Worm (Caenorhabditis elegans) whole organism, dauer: ENCODE results near the gene fbxc-19.
"Not testable (repeated sequence)": the region's sequence is repeated elsewhere in the genome, so short reads cannot be mapped to it uniquely, and the experiment has no call there.

ENCODE experiments used
- unc-62 ChIP-seq: sonication (generic microtip); optimal IDR thresholded peaks from 2 replicates; lab custom pipeline; 2017; ENCODE audit warnings: missing biosample characterization, missing genetic modification reagents, missing genetic modification characterization

fbxc-19 gene

ce11 chrII:1836204-1836603 lies 15.9 kb downstream of the fbxc-19 start, which contains the start of gene T08E11.1:
T08E11.1 (plus strand) TSS chrII:1836504.
- TF ChIP-seq unc-62 (GFP tag; lab: Kevin White, UChicago), result no peak

DNA sequence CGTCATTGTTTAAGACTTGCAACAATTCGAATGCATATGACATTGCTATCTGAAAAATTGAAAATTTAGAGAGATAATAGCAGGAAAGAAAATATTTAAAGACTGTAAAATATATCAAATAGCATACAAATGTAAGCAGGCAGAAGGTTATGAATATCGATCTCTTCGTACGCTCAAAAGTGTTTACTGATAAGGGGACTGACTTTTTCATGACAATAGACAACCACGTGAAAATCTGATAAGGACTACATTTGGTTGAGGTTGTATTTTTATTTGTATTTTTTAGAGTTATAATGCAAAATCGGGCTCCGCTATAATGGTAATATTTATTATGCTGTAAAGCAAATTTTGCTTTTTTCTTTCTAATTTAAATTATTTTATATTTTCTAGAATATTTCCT lies 22.6 kb downstream of the fbxc-19 start, which contains the start of the genes C52E2.5 and C52E2.4:
C52E2.5 (minus strand) TSS at position 43 of the 400 bp plus-strand sequence.
C52E2.4 (plus strand) TSS at position 252 of the 400 bp plus-strand sequence.
- TF ChIP-seq unc-62 (GFP tag; lab: Kevin White, UChicago), result no peak

DNA sequence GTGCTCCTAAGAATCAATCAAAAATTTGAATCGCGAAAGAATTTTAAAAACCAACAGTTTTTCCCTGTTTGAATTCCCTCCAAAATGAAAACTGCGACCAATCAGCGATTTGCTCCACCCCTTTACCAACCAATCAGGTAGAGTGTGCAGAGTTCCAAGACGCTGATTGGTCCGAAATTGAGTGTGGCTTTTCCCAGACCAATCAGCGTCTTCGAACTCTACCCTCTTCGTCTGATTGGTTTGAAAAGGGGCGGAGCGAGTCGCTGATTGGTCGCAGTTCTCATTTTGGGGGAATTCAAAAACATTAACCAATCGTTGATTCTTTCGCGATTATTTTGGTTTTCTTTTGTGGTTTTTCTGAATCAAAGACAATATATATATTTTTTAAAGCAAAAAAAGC lies 24.3 kb downstream of the fbxc-19 start:
- TF ChIP-seq unc-62 (GFP tag; lab: Kevin White, UChicago), result no peak

DNA sequence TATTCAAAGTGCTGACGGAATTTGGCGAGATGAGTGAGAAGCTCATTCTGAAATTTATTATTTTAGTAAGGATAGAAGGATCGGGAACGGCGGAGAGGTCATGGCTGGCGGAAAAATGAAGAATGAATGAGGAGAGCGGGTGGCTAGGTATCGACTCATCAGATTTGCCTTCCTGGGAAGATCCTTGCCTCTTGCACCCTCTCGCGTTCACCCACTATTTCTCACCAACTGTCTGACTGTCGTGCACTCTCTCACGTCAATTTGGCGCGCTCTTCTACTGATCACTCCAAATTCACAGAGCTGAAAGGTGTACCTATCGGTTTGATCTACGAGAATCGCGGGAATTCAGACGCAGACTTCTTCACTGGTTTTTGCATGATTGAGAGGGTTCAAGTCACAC lies 27.8 kb downstream of the fbxc-19 start, which contains the start of gene fbxb-97:
fbxb-97 (minus strand) TSS at position 53 of the 400 bp plus-strand sequence.
- no peak for TF ChIP-seq unc-62 (GFP tag; lab: Kevin White, UChicago)

DNA sequence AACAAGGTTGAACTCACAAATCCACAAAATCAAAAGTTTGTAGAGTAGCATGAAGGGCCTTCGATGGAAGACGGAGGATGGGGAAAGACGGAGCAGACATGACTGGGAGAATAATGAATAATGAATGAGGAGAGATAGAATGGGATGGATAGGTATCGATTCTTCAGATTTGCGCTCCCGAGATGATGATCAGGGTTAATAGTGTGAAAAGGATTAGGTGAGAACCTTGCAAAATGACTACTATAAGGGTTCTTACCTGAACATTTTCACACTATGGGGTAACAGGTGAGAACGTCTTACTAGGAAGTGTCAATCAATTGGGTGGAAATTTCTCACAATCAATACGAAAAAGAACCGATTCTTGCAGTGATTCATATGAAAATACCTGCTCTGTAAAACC lies 30.0 kb downstream of the fbxc-19 start, which contains the start of gene fbxb-96:
fbxb-96 (minus strand) TSS at position 101 of the 400 bp plus-strand sequence.
- TF ChIP-seq unc-62 (GFP tag; lab: Kevin White, UChicago), result no peak

DNA sequence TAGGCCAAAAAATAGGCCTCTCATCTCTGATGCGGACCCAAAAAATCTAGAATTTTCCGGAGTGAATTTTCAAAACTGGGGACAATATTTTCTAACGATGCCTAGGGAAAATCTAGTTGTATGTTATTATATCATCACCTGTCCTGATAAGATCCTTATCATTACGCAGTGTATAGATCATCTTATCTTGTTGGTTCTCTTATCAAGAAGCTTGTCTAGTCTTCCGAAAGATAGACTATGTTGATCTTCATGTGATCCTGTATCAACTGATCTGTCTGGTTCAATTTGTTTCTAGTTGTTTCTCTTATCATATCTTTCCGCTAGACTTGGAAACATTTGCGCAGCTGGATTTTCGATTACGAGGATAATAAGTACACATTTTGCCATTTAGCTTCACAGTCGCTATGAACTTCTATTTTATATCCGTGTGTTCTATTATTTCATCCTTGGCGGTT lies 30.6 kb downstream of the fbxc-19 start, which contains the start of gene C52E2.3:
C52E2.3 (plus strand) TSS at position 405 of the 455 bp plus-strand sequence.
- no peak for TF ChIP-seq unc-62 (GFP tag; lab: Kevin White, UChicago)

DNA sequence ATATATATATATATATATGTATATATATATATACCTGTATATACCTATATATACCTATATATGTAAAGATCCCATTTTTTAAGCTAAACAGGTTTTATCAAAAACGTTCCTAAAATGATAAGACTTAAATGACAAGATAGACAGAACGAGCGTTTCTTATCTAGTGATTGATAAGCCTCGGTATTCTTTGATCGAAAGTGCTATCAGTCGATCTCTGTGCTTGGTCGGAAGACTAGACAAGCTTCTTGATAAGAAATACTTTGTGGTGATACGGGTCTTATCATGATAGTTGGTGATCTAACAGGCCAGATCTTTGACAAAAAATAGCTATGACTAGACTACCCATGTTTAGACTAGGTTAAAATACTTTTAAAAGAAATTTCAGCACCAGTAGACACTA lies 31.4 kb downstream of the fbxc-19 start:
- no peak for TF ChIP-seq unc-62 (GFP tag; lab: Kevin White, UChicago)

DNA sequence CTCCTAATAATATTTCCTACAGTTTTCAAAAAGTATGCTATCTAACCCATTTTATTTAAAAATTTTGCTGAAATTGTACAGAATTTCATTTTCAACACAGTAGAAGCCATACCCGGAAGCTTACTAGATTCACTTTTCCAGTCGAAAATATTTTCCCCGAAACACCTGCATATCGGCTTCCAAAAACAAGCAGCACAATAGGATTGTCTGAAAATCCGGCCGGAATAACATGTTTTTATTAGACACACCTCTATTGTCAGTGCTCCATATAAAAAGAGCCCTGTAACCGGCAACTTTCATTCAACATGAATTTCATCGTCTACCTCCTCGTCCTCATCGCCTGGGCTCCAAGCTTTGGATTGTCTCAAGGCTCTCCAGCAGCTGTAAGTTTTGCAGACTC lies 32.2 kb downstream of the fbxc-19 start, which contains the start of gene C52E2.2:
C52E2.2 (plus strand) TSS at position 301 of the 400 bp plus-strand sequence.
- no peak for TF ChIP-seq unc-62 (GFP tag; lab: Kevin White, UChicago)

- not testable (repeated sequence) for TF ChIP-seq unc-62 (GFP tag; lab: Kevin White, UChicago)
Observed at ce11 chrII:1854094-1854493, 33.8 kb downstream of the fbxc-19 start, which contains the start of gene fbxb-95. fbxb-95 (plus strand) TSS chrII:1854394.

ce11 chrII:1861285-1861793 lies 41.1 kb downstream of the fbxc-19 start, which contains the start of gene C16C4.18:
C16C4.18 (minus strand) TSS chrII:1861335.
- not testable (repeated sequence) for TF ChIP-seq unc-62 (GFP tag; lab: Kevin White, UChicago)

ce11 chrII:1862334-1862733 lies 42.1 kb downstream of the fbxc-19 start, which contains the start of gene fbxb-98:
fbxb-98 (plus strand) TSS chrII:1862634.
- not testable (repeated sequence) for TF ChIP-seq unc-62 (GFP tag; lab: Kevin White, UChicago)

- no peak for TF ChIP-seq unc-62 (GFP tag; lab: Kevin White, UChicago)
Observed at ce11 chrII:1864278-1864677, 44.0 kb downstream of the fbxc-19 start, which contains the start of gene C16C4.17. C16C4.17 (plus strand) TSS chrII:1864578.

DNA sequence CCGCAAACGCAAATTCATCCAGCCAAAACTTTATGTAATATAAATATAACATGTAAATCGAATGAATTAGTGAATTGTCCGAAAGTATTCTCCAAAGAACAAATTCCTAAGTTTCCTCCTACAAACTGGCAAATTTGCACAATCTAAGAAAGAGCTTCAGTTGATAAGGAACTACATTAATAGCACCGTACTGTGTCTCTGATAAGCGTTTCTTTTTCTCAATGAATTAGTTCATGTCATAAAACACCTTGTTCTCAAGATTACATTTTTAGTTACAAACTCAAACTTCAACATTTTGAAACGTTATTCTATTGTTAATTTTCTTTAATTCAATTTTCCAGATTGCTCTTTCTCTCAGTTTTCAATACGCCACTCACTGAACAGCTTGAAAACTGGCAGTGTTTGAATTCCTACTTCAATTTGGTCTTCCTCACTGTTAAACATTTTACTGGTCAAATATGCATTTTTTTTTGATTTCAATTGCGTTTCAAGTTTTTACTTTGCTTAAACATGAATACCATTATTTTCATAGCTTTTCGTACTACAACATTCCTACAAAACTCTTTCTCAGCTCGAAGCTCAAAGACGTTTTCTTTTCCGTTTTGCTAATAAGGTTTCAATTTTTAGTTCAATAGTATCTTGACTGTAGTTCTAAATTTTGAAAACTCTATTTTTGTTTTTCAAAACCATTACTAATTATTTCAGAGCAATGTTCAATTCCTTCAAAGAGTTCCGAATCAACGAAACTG lies 45.6 kb downstream of the fbxc-19 start, which contains the start of gene math-15:
math-15 (plus strand) TSS at position 699 of the 749 bp plus-strand sequence.
- TF ChIP-seq unc-62 (GFP tag; lab: Kevin White, UChicago), result no peak

DNA sequence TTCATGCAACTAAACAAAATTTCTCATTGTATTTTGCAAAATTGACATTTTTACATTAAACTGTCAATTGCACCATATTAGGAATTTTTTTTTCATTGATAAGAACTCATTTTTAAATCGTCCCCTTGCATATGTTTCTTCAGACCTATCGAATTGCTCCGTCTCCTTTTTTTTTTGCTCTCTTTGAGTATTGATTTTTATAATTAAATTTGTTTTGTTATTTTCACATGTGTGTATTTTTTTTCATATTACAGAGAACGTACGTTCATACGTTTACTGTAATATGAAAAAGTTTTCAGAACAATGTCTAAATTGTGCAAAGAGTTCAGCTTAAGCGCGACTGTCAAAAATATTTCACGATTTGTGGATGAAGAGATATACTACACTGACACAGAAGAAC lies 48.8 kb downstream of the fbxc-19 start, which contains the start of gene math-14:
math-14 (plus strand) TSS at position 301 of the 400 bp plus-strand sequence.
- TF ChIP-seq unc-62 (GFP tag; lab: Kevin White, UChicago), result no peak

DNA sequence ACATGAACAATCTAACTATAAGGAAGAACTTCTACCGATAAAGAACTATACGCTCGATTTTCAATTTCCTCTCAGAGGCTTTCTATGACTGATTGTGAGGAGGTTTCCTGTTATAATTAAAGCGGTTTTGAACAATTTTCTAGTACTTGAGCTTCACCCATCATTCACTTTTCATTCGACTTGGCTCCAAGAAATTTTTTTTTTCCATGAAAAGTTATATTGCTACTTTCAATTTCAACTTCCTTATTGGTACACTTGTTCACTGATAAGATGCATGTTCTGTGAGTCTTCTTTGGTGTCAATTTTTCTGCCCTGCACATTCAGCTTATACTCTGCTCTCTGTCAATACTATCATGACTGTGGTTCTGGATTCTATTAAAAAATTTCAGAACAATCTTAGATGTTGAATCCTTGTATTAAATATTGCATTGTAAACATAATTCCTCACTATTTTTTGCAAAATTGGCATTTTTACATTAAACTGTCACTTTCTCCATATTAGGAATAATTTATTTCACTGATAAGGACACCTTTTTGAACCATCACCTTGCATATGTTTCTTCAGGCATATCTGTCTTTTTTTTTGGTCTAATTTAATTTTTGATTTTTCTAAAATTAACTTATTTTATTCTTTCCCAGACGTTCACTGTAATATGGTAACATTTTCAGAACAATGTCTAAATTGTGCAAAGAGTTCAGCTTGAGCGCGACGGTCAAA lies 50.8 kb downstream of the fbxc-19 start, which contains the start of gene math-10:
math-10 (plus strand) TSS at position 668 of the 718 bp plus-strand sequence.
- no peak for TF ChIP-seq unc-62 (GFP tag; lab: Kevin White, UChicago)
